Fruit fly (Drosophila melanogaster): ENCODE data around the gene fd102C.

The fd102C gene

DNA sequence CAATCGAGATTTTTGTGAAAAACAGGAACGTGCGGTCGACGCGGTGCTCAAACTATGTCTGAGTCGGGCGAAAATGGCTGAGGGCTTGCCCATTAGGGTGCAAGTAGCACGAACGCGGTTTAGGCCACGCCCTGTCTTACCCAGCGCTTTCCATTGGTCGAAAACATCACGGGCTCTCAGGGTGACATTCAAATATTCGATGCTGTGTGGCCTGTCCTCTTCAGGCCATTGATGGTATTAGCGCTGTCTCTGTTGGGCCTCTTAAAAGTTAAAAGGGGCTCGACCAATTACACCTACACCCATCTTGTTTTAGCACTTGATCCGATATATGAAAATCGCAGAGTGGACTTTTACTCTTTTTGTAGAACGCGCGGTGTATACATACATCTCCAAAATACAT is at the start of gene fd102C:
Gene fd102C (minus strand): TSS at position 62 of the 400 bp plus-strand sequence.
- no peak for TF ChIP-seq Crg-1 (GFP tag; optimal IDR thresholded peaks at IDR 0.05)
- no peak for TF ChIP-seq CG33017 (tag; optimal IDR thresholded peaks at IDR 0.05)
- TF ChIP-seq Mnt (GFP tag; optimal IDR thresholded peaks at IDR 0.05) = no peak
- no peak for TF ChIP-seq CG14711 (tag; optimal IDR thresholded peaks at IDR 0.05)
- TF ChIP-seq Clk (GFP tag; optimal IDR thresholded peaks at IDR 0.05) = no peak
- TF ChIP-seq kay (GFP tag; ENCODE audit: borderline replicate concordance) = no peak
- no peak for TF ChIP-seq CG1620 (GFP tag; optimal IDR thresholded peaks at IDR 0.05)
- TF ChIP-seq CG7045 (GFP tag; optimal IDR thresholded peaks at IDR 0.05) = no peak
- no peak for TF ChIP-seq CG5204 (GFP tag; optimal IDR thresholded peaks at IDR 0.05)
- TF ChIP-seq bab1 (GFP tag; optimal IDR thresholded peaks at IDR 0.05) = no peak
- TF ChIP-seq tj (GFP tag; optimal IDR thresholded peaks at IDR 0.05) = no peak
- no peak for TF ChIP-seq Hr96 (GFP tag; optimal IDR thresholded peaks at IDR 0.05)
- no peak for TF ChIP-seq pad (GFP tag; optimal IDR thresholded peaks at IDR 0.05)
- TF ChIP-seq ovo (GFP tag; optimal IDR thresholded peaks at IDR 0.05) = no peak
- no peak for TF ChIP-seq CG7101 (tag; optimal IDR thresholded peaks at IDR 0.05)
- TF ChIP-seq toe (GFP tag; optimal IDR thresholded peaks at IDR 0.05) = no peak

DNA sequence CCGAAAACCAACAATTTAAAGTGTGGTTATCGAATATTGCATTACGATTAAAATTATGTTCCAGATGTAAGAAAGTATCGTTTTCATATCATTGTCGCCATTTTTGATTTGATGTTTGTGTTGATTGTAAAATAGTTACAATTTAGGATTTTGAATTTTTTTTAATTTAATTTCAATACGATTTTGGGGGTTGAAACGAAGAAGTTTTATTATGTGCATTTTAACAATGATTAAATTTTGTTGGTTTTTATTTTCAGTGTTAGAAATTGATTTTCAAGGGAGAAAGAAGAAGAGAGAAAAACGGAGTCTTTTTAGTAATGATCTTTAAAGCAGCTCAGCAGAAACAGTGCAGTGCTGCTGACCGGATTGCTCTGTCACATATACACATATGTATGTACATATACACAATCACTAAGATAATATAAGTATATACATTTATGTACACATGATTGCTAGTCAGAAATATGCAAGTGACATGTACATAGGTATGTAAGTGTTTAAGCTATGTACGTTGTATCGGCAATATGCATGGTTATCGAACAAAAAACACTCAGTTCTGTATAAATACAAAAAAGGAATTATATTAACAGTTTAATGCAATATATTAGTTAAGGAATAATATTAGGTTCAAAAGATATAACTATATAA is 34.9 kb upstream of the fd102C start:
- no peak for TF ChIP-seq Clk (GFP tag; optimal IDR thresholded peaks at IDR 0.05)
- no peak for TF ChIP-seq cnc (optimal IDR thresholded peaks at IDR 0.05)
- TF ChIP-seq CG5204 (GFP tag; optimal IDR thresholded peaks at IDR 0.05) = no peak
- TF ChIP-seq CG1620 (GFP tag; optimal IDR thresholded peaks at IDR 0.05) = no peak
- TF ChIP-seq bab1 (GFP tag; optimal IDR thresholded peaks at IDR 0.05) = no peak
- TF ChIP-seq tj (GFP tag; optimal IDR thresholded peaks at IDR 0.05) = no peak
- no peak for TF ChIP-seq CG7101 (tag; optimal IDR thresholded peaks at IDR 0.05)
- no peak for TF ChIP-seq CG33017 (tag; optimal IDR thresholded peaks at IDR 0.05)
- TF ChIP-seq pad (GFP tag; optimal IDR thresholded peaks at IDR 0.05) = no peak
- no peak for TF ChIP-seq ovo (GFP tag; optimal IDR thresholded peaks at IDR 0.05)
- TF ChIP-seq CG14711 (tag; optimal IDR thresholded peaks at IDR 0.05) = peak; percentile 19
- TF ChIP-seq Mnt (GFP tag; optimal IDR thresholded peaks at IDR 0.05) = no peak
- peak; percentile 27 for TF ChIP-seq kay (GFP tag; ENCODE audit: borderline replicate concordance)
- no peak for TF ChIP-seq Hr96 (GFP tag; optimal IDR thresholded peaks at IDR 0.05)
- TF ChIP-seq toe (GFP tag; optimal IDR thresholded peaks at IDR 0.05) = no peak
- TF ChIP-seq Crg-1 (GFP tag; optimal IDR thresholded peaks at IDR 0.05) = no peak

DNA sequence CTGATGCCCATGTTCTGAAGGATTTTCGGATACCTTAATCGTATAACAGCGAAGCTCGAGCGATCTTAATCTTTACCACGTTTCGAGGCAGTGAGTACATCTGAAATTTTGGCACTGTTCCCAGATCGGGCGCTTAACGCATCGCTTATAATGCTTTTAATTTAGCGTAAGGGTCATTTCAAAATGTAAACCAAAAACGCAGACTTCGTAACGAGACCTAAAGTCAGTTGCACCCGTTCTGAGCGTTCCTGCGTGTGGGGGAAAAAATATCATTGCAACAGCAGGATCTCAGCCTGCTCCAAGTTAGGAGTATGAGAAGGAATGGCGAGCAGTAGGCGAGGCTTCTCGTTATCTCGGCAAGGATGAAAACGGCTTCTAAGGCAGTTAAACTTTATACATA is 23.6 kb upstream of the fd102C start:
- TF ChIP-seq cic (GFP tag; optimal IDR thresholded peaks at IDR 0.05) = no peak

DNA sequence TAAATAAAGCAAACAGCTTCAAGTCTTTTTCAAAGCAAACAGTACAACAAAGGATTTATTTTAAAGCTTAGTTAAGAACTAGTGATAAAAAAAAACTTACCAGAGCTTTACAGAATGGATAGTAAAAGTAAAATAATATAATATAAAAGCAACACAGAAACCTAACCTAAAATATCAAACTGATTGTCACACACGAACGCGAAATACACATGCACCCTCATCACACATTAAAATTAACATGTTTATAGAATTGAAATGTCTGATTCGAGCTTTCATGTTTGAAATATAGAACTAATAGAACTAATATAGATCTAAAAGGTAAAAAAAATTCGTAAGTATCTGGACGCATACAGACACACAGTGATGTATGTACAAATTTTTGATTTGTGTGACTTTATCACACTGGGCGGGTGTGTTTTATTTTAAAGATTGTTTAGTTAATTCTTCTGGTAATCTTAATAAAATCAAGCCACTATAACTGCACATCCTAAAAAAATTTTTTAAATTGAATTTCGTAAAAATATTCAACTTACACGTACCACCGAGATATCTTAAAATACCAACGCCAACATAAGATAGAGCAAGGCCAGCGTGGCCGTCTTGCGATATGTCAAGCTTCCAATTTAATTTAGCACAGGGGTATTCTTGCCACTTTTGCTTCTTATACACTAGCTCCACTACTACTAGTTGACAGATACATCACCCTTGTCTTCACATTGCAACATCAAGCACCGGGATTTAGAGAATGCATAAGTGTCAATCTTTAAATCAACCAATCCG is 22.3 kb upstream of the fd102C start, which contains the start of gene Gyf:
Gene Gyf (minus strand): TSS at position 589 of the 780 bp plus-strand sequence.
- TF ChIP-seq Clk (GFP tag; optimal IDR thresholded peaks at IDR 0.05) (peak; percentile 37), CG33017 (tag; optimal IDR thresholded peaks at IDR 0.05) (no peak), CG5204 (GFP tag; optimal IDR thresholded peaks at IDR 0.05) (no peak), bab1 (GFP tag; optimal IDR thresholded peaks at IDR 0.05) (peak; percentile 49), CG14711 (tag; optimal IDR thresholded peaks at IDR 0.05) (peak; percentile 28), CG1620 (GFP tag; optimal IDR thresholded peaks at IDR 0.05) (peak; percentile 14), pad (GFP tag; optimal IDR thresholded peaks at IDR 0.05) (no peak), Mnt (GFP tag; optimal IDR thresholded peaks at IDR 0.05) (peak; percentile 33), cnc (optimal IDR thresholded peaks at IDR 0.05) (no peak), CG7045 (GFP tag; optimal IDR thresholded peaks at IDR 0.05) (peak; percentile 14), Hr96 (GFP tag; optimal IDR thresholded peaks at IDR 0.05) (no peak), kay (GFP tag; ENCODE audit: borderline replicate concordance) (peak; percentile 77)

DNA sequence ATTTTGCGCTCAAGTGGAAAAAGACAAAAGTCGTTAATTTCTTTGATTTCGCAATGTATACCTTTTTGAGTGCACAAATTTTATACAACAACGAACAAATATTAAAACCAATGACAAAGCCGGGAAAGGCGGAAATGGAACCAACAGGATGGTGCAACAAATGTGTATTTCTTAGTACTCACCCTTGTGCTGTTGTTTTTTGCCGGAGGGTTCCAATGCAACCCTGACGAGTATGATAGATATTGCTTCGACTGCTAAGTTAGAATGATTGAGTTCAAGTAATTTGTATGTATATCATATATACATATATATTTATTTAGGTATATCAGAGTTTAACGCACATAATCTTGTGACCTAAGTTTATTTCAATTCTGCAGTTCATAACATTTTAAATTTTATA is 10.7 kb upstream of the fd102C start:
- TF ChIP-seq CG33017 (tag; optimal IDR thresholded peaks at IDR 0.05) (no peak), kay (GFP tag; ENCODE audit: borderline replicate concordance) (peak; percentile 24), pad (GFP tag; optimal IDR thresholded peaks at IDR 0.05) (no peak), Mnt (GFP tag; optimal IDR thresholded peaks at IDR 0.05) (no peak), CG12768 (GFP tag; optimal IDR thresholded peaks at IDR 0.05) (no peak)

DNA sequence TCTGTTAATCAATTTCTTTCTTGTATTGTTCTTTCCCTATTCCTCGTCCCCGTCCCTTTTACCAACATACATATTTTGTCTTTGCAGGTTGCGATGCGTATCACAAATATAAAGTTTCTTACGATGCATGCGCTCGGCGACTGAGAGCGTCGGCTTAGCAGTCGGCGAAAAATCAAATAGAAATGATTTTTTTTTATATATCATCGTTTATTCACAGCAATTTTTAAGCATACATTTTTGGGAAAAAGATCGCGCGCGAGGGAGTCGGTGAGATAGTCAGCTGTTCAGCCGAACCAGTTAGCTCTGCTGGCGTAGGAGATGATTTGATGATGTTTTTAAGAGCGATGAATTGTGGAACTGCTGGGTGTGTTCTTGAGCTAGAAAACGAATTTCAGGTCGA is 9.0 kb upstream of the fd102C start:
- TF ChIP-seq kay (GFP tag; ENCODE audit: borderline replicate concordance) = peak; percentile 66
- TF ChIP-seq tj (GFP tag; optimal IDR thresholded peaks at IDR 0.05) = no peak
- TF ChIP-seq cic (GFP tag; optimal IDR thresholded peaks at IDR 0.05) = no peak
- TF ChIP-seq ovo (GFP tag; optimal IDR thresholded peaks at IDR 0.05) = no peak

DNA sequence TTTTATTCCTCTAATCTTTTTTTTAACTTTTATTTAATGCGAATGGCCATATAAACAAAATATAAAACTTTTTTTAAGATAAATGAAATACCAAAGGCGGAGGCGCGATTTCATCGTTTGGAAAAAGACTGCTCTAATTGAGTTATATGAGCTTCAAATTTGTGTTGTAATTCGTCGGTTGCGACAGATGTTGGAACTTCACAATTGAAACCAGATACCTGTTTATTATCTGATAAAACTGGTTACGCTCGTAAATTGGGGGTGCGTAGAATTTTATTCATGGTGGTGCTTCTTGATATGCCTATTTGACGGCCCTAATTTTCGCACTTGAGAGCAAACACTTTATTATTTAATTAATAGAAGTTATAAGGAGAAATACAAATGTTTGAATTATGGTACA is 8.0 kb upstream of the fd102C start:
- no peak for TF ChIP-seq Crg-1 (GFP tag; optimal IDR thresholded peaks at IDR 0.05)
- TF ChIP-seq cnc (optimal IDR thresholded peaks at IDR 0.05) = no peak
- no peak for TF ChIP-seq CG11617 (GFP tag; optimal IDR thresholded peaks at IDR 0.05)
- TF ChIP-seq CG12768 (GFP tag; optimal IDR thresholded peaks at IDR 0.05) = no peak
- no peak for TF ChIP-seq tj (GFP tag; optimal IDR thresholded peaks at IDR 0.05)
- TF ChIP-seq CG33017 (tag; optimal IDR thresholded peaks at IDR 0.05) = no peak
- no peak for TF ChIP-seq CG7045 (GFP tag; optimal IDR thresholded peaks at IDR 0.05)
- no peak for TF ChIP-seq toe (GFP tag; optimal IDR thresholded peaks at IDR 0.05)
- TF ChIP-seq CG1620 (GFP tag; optimal IDR thresholded peaks at IDR 0.05) = no peak
- no peak for TF ChIP-seq CG7101 (tag; optimal IDR thresholded peaks at IDR 0.05)
- TF ChIP-seq bab1 (GFP tag; optimal IDR thresholded peaks at IDR 0.05) = no peak
- TF ChIP-seq ovo (GFP tag; optimal IDR thresholded peaks at IDR 0.05) = no peak
- TF ChIP-seq Clk (GFP tag; optimal IDR thresholded peaks at IDR 0.05) = no peak
- TF ChIP-seq CG14711 (tag; optimal IDR thresholded peaks at IDR 0.05) = no peak
- TF ChIP-seq kay (GFP tag; ENCODE audit: borderline replicate concordance) = no peak
- TF ChIP-seq CG5204 (GFP tag; optimal IDR thresholded peaks at IDR 0.05) = no peak
- TF ChIP-seq pad (GFP tag; optimal IDR thresholded peaks at IDR 0.05) = no peak
- TF ChIP-seq Mnt (GFP tag; optimal IDR thresholded peaks at IDR 0.05) = no peak
- TF ChIP-seq Hr96 (GFP tag; optimal IDR thresholded peaks at IDR 0.05) = no peak

Data from whole organism, adult.